Worm (Caenorhabditis elegans) whole organism, L4 larva: ENCODE results near the gene ints-5.

Source experiments
- aha-1 ChIP-seq: fragments of 150-350 bp; peaks from one replicate; lab custom pipeline; 2014; ENCODE audit warnings: missing biosample characterization, missing genetic modification characterization
- jun-1 ChIP-seq: fragments of 150-350 bp; optimal IDR thresholded peaks from 2 replicates; lab custom pipeline; 2014; ENCODE audit warnings: missing biosample characterization, missing genetic modification reagents, missing genetic modification characterization
- lin-1 ChIP-seq: fragments of 200-800 bp; sonication (Bioruptor generic); IDR thresholded peaks from 2 replicates; pipeline ENCODE4 v1.3.6; 2022; ENCODE audit warnings: missing genetic modification reagents, missing genetic modification characterization, missing compliant biosample characterization
- mdl-1 ChIP-seq, 2 experiments: fragments of 150-350 bp in 1 of 2; sonication (generic microtip) in 1 of 2; optimal IDR thresholded peaks; 2 replicates each; lab custom pipeline; 2014 to 2017; ENCODE audit warnings: missing biosample characterization in 2 of 2, missing genetic modification characterization in 2 of 2
- nhr-237 ChIP-seq: sonication (generic microtip); optimal IDR thresholded peaks from 2 replicates; lab custom pipeline; 2017; ENCODE audit warnings: missing biosample characterization, missing genetic modification characterization
- nhr-48 ChIP-seq: sonication (generic microtip); optimal IDR thresholded peaks from 2 replicates; lab custom pipeline; 2016; ENCODE audit warnings: mild to moderate bottlenecking, missing genetic modification characterization, missing compliant biosample characterization
- skn-1 ChIP-seq: fragments of 150-350 bp; optimal IDR thresholded peaks from 2 replicates; lab custom pipeline; 2014; ENCODE audit warnings: missing biosample characterization, missing genetic modification characterization
- snpc-4 ChIP-seq: fragments of 150-350 bp; optimal IDR thresholded peaks from 2 replicates; lab custom pipeline; 2014; ENCODE audit warnings: missing biosample characterization, missing genetic modification characterization
- zag-1 ChIP-seq: fragments of 150-350 bp; optimal IDR thresholded peaks from 2 replicates; lab custom pipeline; 2014; ENCODE audit warnings: missing biosample characterization, missing genetic modification characterization

DNA sequence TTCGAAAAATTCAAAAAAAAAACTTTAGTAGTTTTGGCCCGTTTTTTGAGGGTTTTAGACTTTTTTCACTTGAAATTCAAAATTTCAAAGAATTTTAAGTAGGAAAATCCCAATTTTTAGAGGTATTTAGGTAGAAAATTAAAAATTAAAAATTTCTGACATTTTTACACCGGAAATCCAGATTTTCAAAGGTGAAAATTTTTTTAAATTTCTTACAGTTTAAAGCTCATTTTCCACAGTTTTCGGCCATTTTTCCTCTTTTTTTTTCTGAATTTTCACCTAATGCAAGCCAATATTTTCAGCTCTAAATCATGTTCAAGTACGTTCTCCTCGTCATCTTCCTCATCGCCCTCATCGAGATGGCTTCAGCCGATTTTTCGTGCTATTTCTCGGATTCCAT is 48.6 kb downstream of the ints-5 start, which contains the start of gene txt-14:
- TF ChIP-seq zag-1 (tag; lab: Kevin White, UChicago): no peak
- no peak for TF ChIP-seq nhr-237 (tag; lab: Kevin White, UChicago)
- no peak for TF ChIP-seq nhr-48
- no peak for TF ChIP-seq aha-1 (tag; lab: Kevin White, UChicago)
- no peak for TF ChIP-seq jun-1 (tag; lab: Kevin White, UChicago)
- TF ChIP-seq mdl-1 (tag; optimal IDR thresholded peaks at IDR 0.05; lab: Kevin White, UChicago): no peak
- no peak for TF ChIP-seq skn-1 (tag; lab: Kevin White, UChicago)
- TF ChIP-seq snpc-4 (tag; lab: Kevin White, UChicago): no peak
- no peak for TF ChIP-seq lin-1
